Worm (Caenorhabditis elegans): ENCODE measurements around the gene C04E7.3.
A peak's percentile ranks its signal among the peaks of the same experiment; 100 is the strongest.
"Not testable (repeated sequence)": the region's sequence is repeated elsewhere in the genome, so short reads cannot be mapped to it uniquely, and the experiment has no call there.

Gene C04E7.3

ce11 chrX:347117-347516 lies at the start of gene C04E7.3:
Gene C04E7.3 (minus strand): TSS chrX:347217.
- TF ChIP-seq nhr-25, ztf-4, fos-1 (tag; optimal IDR thresholded peaks at IDR 0.05): not testable (repeated sequence)

- TF ChIP-seq mdl-1 (tag; optimal IDR thresholded peaks at IDR 0.05), result no peak
- no peak for TF ChIP-seq skn-1 (tag; optimal IDR thresholded peaks at IDR 0.05)
- TF ChIP-seq nhr-28 (tag; optimal IDR thresholded peaks at IDR 0.05), result no peak
- no peak for TF ChIP-seq lsy-12 (tag; optimal IDR thresholded peaks at IDR 0.05)
- TF ChIP-seq nhr-76 (tag; optimal IDR thresholded peaks at IDR 0.05), result no peak
- no peak for TF ChIP-seq elt-1 (tag; optimal IDR thresholded peaks at IDR 0.05)
- no peak for TF ChIP-seq ztf-11 (tag; optimal IDR thresholded peaks at IDR 0.05)
- TF ChIP-seq unc-62 (GFP tag; optimal IDR thresholded peaks at IDR 0.05), result no peak
- no peak for TF ChIP-seq ztf-4 (tag; optimal IDR thresholded peaks at IDR 0.05)
- no peak for TF ChIP-seq nfya-1 (tag; optimal IDR thresholded peaks at IDR 0.05; ENCODE audit: insufficient read depth)
- no peak for TF ChIP-seq nhr-11 (tag; optimal IDR thresholded peaks at IDR 0.05)
Observed at ce11 chrX:394709-395108, 47.7 kb upstream of the C04E7.3 start, which contains the start of gene R04A9.7. Gene R04A9.7 (minus strand): TSS chrX:394892.

ce11 chrX:390469-390868 lies 43.5 kb upstream of the C04E7.3 start, which contains the start of gene R04A9.9:
Gene R04A9.9 (minus strand): TSS chrX:390569.
- TF ChIP-seq unc-62 (GFP tag; optimal IDR thresholded peaks at IDR 0.05) (no peak), nhr-25 (tag; optimal IDR thresholded peaks at IDR 0.05) (no peak), aly-2 (tag; optimal IDR thresholded peaks at IDR 0.05) (no peak), nfya-1 (tag; optimal IDR thresholded peaks at IDR 0.05; ENCODE audit: insufficient read depth) (no peak)

ce11 chrX:389566-389965 lies 42.5 kb upstream of the C04E7.3 start:
- TF ChIP-seq ztf-4 (tag; optimal IDR thresholded peaks at IDR 0.05) (no peak), ama-1 (optimal IDR thresholded peaks at IDR 0.05) (no peak), ceh-28 (tag; optimal IDR thresholded peaks at IDR 0.05) (no peak), zag-1 (tag; optimal IDR thresholded peaks at IDR 0.05) (no peak), mml-1 (tag; optimal IDR thresholded peaks at IDR 0.05) (no peak), lsy-12 (tag; optimal IDR thresholded peaks at IDR 0.05) (no peak), lin-39 (tag; optimal IDR thresholded peaks at IDR 0.05) (no peak), snpc-4 (tag; optimal IDR thresholded peaks at IDR 0.05) (no peak), ZK546.5 (tag; optimal IDR thresholded peaks at IDR 0.05) (no peak), skn-1 (tag; optimal IDR thresholded peaks at IDR 0.05) (no peak), nhr-11 (tag; optimal IDR thresholded peaks at IDR 0.05) (no peak), unc-39 (tag; optimal IDR thresholded peaks at IDR 0.05) (no peak), unc-62 (GFP tag; optimal IDR thresholded peaks at IDR 0.05) (no peak), fos-1 (tag; optimal IDR thresholded peaks at IDR 0.05) (no peak), elt-1 (tag; optimal IDR thresholded peaks at IDR 0.05) (no peak), pqm-1 (tag; optimal IDR thresholded peaks at IDR 0.05) (no peak)

- TF ChIP-seq lin-15B (tag; optimal IDR thresholded peaks at IDR 0.05), result peak; percentile 37
- peak; percentile 43 for TF ChIP-seq hmg-11 (tag; optimal IDR thresholded peaks at IDR 0.05)
- no peak for TF ChIP-seq egl-27 (tag; optimal IDR thresholded peaks at IDR 0.05)
- no peak for TF ChIP-seq unc-39 (tag; optimal IDR thresholded peaks at IDR 0.05)
- TF ChIP-seq nfya-1 (tag; optimal IDR thresholded peaks at IDR 0.05; ENCODE audit: insufficient read depth), result peak; percentile 97
- no peak for TF ChIP-seq eor-1 (tag; optimal IDR thresholded peaks at IDR 0.05)
- no peak for TF ChIP-seq fkh-2 (tag; optimal IDR thresholded peaks at IDR 0.05)
Observed at ce11 chrX:388728-389127, 41.7 kb upstream of the C04E7.3 start, which contains the start of gene ceh-93. Gene ceh-93 (minus strand): TSS chrX:388797.

ce11 chrX:382692-383091 lies 35.7 kb upstream of the C04E7.3 start, which contains the start of gene ife-2:
Gene ife-2 (minus strand): TSS chrX:382709.
- no peak for TF ChIP-seq ceh-82 (tag; optimal IDR thresholded peaks at IDR 0.05)
- TF ChIP-seq ZK546.5 (tag; optimal IDR thresholded peaks at IDR 0.05), result no peak
- no peak for TF ChIP-seq nhr-76 (tag; optimal IDR thresholded peaks at IDR 0.05)
- no peak for TF ChIP-seq mdl-1 (tag; optimal IDR thresholded peaks at IDR 0.05)
- TF ChIP-seq skn-1 (tag; optimal IDR thresholded peaks at IDR 0.05), result peak; percentile 5
- peak; percentile 1 for TF ChIP-seq pqm-1 (tag; optimal IDR thresholded peaks at IDR 0.05)
- no peak for TF ChIP-seq tbx-2 (tag; optimal IDR thresholded peaks at IDR 0.05)
- TF ChIP-seq ztf-11 (tag; optimal IDR thresholded peaks at IDR 0.05), result no peak
- peak; percentile 67 for TF ChIP-seq nhr-43 (tag; optimal IDR thresholded peaks at IDR 0.05; ENCODE audit: poor library complexity, severe bottlenecking)
- no peak for TF ChIP-seq ceh-16 (tag; optimal IDR thresholded peaks at IDR 0.05)
- TF ChIP-seq unc-62 (GFP tag; optimal IDR thresholded peaks at IDR 0.05), result no peak
- TF ChIP-seq sea-2 (GFP tag; optimal IDR thresholded peaks at IDR 0.05), result no peak
- TF ChIP-seq nhr-28 (tag; optimal IDR thresholded peaks at IDR 0.05), result no peak
- TF ChIP-seq nhr-237 (tag; optimal IDR thresholded peaks at IDR 0.05), result no peak
- TF ChIP-seq elt-3 (tag; optimal IDR thresholded peaks at IDR 0.05), result no peak
- no peak for TF ChIP-seq daf-12 (tag; optimal IDR thresholded peaks at IDR 0.05)
- TF ChIP-seq jun-1 (tag; optimal IDR thresholded peaks at IDR 0.05), result peak; percentile 10
- TF ChIP-seq ceh-28 (tag; optimal IDR thresholded peaks at IDR 0.05), result peak; percentile 82
- TF ChIP-seq nhr-23 (tag; optimal IDR thresholded peaks at IDR 0.05), result peak; percentile 60
- no peak for TF ChIP-seq fkh-2 (tag; optimal IDR thresholded peaks at IDR 0.05)
- TF ChIP-seq nfya-1 (tag; optimal IDR thresholded peaks at IDR 0.05; ENCODE audit: insufficient read depth), result peak; percentile 97
- TF ChIP-seq hmg-11 (tag; optimal IDR thresholded peaks at IDR 0.05), result peak; percentile 81
- no peak for TF ChIP-seq nhr-12 (tag; optimal IDR thresholded peaks at IDR 0.05)
- TF ChIP-seq ama-1 (optimal IDR thresholded peaks at IDR 0.05), result no peak
- TF ChIP-seq pha-4 (tag; optimal IDR thresholded peaks at IDR 0.05), result peak; percentile 94
- TF ChIP-seq snpc-4 (tag; optimal IDR thresholded peaks at IDR 0.05), result peak; percentile 58
- peak; percentile 44 for TF ChIP-seq R02D3.7 (tag; optimal IDR thresholded peaks at IDR 0.05)
